Fruit fly (Drosophila melanogaster): ENCODE data around the gene Gapdh2.

DNA sequence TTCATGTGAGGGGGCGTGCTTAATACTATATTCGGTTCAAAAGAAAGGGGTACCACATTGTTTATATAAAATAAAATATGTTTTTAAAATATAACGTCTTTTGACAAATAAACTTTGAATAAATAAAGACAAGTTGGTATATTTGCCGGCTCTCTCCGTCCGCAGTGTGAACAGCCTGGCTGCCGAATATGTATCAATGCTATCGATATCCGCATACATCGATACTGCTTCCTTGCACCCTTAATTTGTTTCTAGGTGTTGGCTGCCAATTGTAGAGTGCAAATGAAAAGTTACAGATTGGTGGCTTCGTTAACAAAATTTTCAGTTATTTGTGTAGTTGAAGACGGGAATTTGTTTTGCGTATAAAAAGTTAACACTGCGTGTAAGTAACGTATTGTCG, 8.1 kb upstream of the Gapdh2 start, which contains the start of gene Gbeta13F:
- TF ChIP-seq acj6 (GFP tag; optimal IDR thresholded peaks at IDR 0.05) (no peak), CG16779 (tag; optimal IDR thresholded peaks at IDR 0.05) (no peak), Sox14 (GFP tag; optimal IDR thresholded peaks at IDR 0.05) (no peak), Gug (GFP tag; IDR thresholded peaks at IDR 0.05) (no peak), Eip93F (GFP tag; optimal IDR thresholded peaks at IDR 0.05) (no peak), CG10669 (GFP tag; optimal IDR thresholded peaks at IDR 0.05) (no peak), Eip75B (GFP tag; optimal IDR thresholded peaks at IDR 0.05) (no peak), CG11902 (GFP tag; optimal IDR thresholded peaks at IDR 0.05) (no peak), Ets21C (GFP tag; optimal IDR thresholded peaks at IDR 0.05) (no peak), Blimp-1 (GFP tag; optimal IDR thresholded peaks at IDR 0.05) (no peak), Sox102F (GFP tag; optimal IDR thresholded peaks at IDR 0.05) (no peak), lz (GFP tag; optimal IDR thresholded peaks at IDR 0.05) (no peak), Hr38 (GFP tag; optimal IDR thresholded peaks at IDR 0.05) (no peak)

All from whole organism, prepupa.